Worm (Caenorhabditis elegans): ENCODE measurements around the gene dnj-1.

ce11 chrIV:11285239-11285638 lies 13.6 kb upstream of the dnj-1 start:
- TF ChIP-seq elt-1 (tag; optimal IDR thresholded peaks at IDR 0.05; ENCODE audit: borderline replicate concordance, insufficient read depth) (no peak), ceh-43 (GFP tag; optimal IDR thresholded peaks at IDR 0.05) (no peak), unc-39 (tag; optimal IDR thresholded peaks at IDR 0.05) (no peak), lin-13 (tag; optimal IDR thresholded peaks at IDR 0.05) (no peak), unc-62 (GFP tag; optimal IDR thresholded peaks at IDR 0.05) (no peak), nhr-76 (tag; optimal IDR thresholded peaks at IDR 0.05) (no peak), ceh-83 (GFP tag; optimal IDR thresholded peaks at IDR 0.05) (no peak), unc-120 (tag; optimal IDR thresholded peaks at IDR 0.05; ENCODE audit: poor library complexity, severe bottlenecking) (no peak), elt-3 (tag; optimal IDR thresholded peaks at IDR 0.05) (no peak), nhr-12 (tag; optimal IDR thresholded peaks at IDR 0.05) (no peak), blmp-1 (tag; optimal IDR thresholded peaks at IDR 0.05) (no peak)

Measured in whole organism, mixed stage, embryonic.